Worm (Caenorhabditis elegans) whole organism, young adult: ENCODE data around the gene efn-3.
A peak's percentile ranks its signal among the peaks of the same experiment; 100 is the strongest.

Source experiments
- B0035.1 ChIP-seq: sonication (generic microtip); optimal IDR thresholded peaks from 2 replicates; lab custom pipeline; 2016; ENCODE audit warnings: missing genetic modification characterization, mild to moderate bottlenecking, missing compliant biosample characterization, missing genotype, missing genetic modification reagents
- D2030.7 ChIP-seq: fragments of 200-800 bp; sonication (Bioruptor generic); IDR thresholded peaks from 2 replicates; pipeline ENCODE4 v1.3.6; 2022; ENCODE audit warnings: missing genetic modification reagents, missing genetic modification characterization, missing compliant biosample characterization
- K11D2.4 ChIP-seq: fragments of 200-800 bp; sonication (Bioruptor generic); IDR thresholded peaks from 2 replicates; pipeline ENCODE4 v1.3.6; 2022; ENCODE audit warnings: missing genetic modification reagents, missing genetic modification characterization, missing compliant biosample characterization
- T26A5.8 ChIP-seq: sonication (generic microtip); optimal IDR thresholded peaks from 2 replicates; lab custom pipeline; 2016; ENCODE audit warnings: missing genetic modification characterization, missing compliant biosample characterization
- Y53F4B.3 ChIP-seq: fragments of 200-800 bp; sonication (Bioruptor generic); IDR thresholded peaks from 2 replicates; pipeline ENCODE4 v1.3.6; 2022; ENCODE audit warnings: missing genetic modification reagents, missing genetic modification characterization, missing compliant biosample characterization
- atf-7 ChIP-seq: sonication (generic microtip); optimal IDR thresholded peaks from 2 replicates; lab custom pipeline; 2017; ENCODE audit warnings: mild to moderate bottlenecking, missing genetic modification characterization, missing compliant biosample characterization
- cebp-1 ChIP-seq, 2 experiments: fragments of 200-800 bp in 1 of 2; sonication (Bioruptor generic) in 1 of 2; sonication (generic microtip) in 1 of 2; IDR thresholded peaks in 1 of 2; optimal IDR thresholded peaks in 1 of 2; 2 replicates each; pipeline versions ENCODE4 v1.3.6 to Lab custom; 2017 to 2022; ENCODE audit warnings: missing compliant biosample characterization in 2 of 2, missing genetic modification characterization in 2 of 2, mild to moderate bottlenecking in 1 of 2, missing genetic modification reagents in 1 of 2, moderate library complexity in 1 of 2
- dox-1 ChIP-seq: fragments of 200-800 bp; sonication (Bioruptor generic); IDR thresholded peaks from 2 replicates; pipeline ENCODE4 v1.3.6; 2022; ENCODE audit warnings: missing genetic modification reagents, missing genetic modification characterization, missing compliant biosample characterization
- egl-18 ChIP-seq: fragments of 200-800 bp; sonication (Bioruptor generic); IDR thresholded peaks from 2 replicates; pipeline ENCODE4 v1.3.6; 2022; ENCODE audit warnings: missing genetic modification reagents, missing genetic modification characterization, missing compliant biosample characterization
- egl-44 ChIP-seq: fragments of 200-800 bp; sonication (Bioruptor generic); IDR thresholded peaks from 2 replicates; pipeline ENCODE4 v1.3.6; 2022; ENCODE audit warnings: missing genetic modification reagents, missing genetic modification characterization, missing compliant biosample characterization
- egrh-3 ChIP-seq: fragments of 200-800 bp; sonication (Bioruptor generic); IDR thresholded peaks from 2 replicates; pipeline ENCODE4 v1.3.6; 2022; ENCODE audit warnings: missing genetic modification reagents, missing genetic modification characterization, missing compliant biosample characterization
- lag-1 ChIP-seq: fragments of 200-800 bp; sonication (Bioruptor generic); IDR thresholded peaks from 2 replicates; pipeline ENCODE4 v1.3.6; 2022; ENCODE audit warnings: missing genetic modification reagents, missing genetic modification characterization, missing compliant biosample characterization
- lin-40 ChIP-seq: sonication (generic microtip); optimal IDR thresholded peaks from 2 replicates; lab custom pipeline; 2016; ENCODE audit warnings: missing genetic modification characterization, mild to moderate bottlenecking, missing compliant biosample characterization, missing genotype, missing genetic modification reagents
- lin-54 ChIP-seq: fragments of 200-800 bp; sonication (Bioruptor generic); optimal IDR thresholded peaks from 2 replicates; lab custom pipeline; 2018; ENCODE audit warnings: mild to moderate bottlenecking, missing genetic modification characterization, missing compliant biosample characterization
- lsl-1 ChIP-seq: fragments of 200-800 bp; sonication (Bioruptor generic); optimal IDR thresholded peaks from 2 replicates; lab custom pipeline; 2018; ENCODE audit warnings: mild to moderate bottlenecking, missing genetic modification characterization, moderate library complexity, missing compliant biosample characterization
- nhr-179 ChIP-seq: sonication (generic microtip); optimal IDR thresholded peaks from 2 replicates; lab custom pipeline; 2016; ENCODE audit warnings: mild to moderate bottlenecking, missing genetic modification characterization, missing compliant biosample characterization
- nhr-80 ChIP-seq: sonication (generic microtip); optimal IDR thresholded peaks from 2 replicates; lab custom pipeline; 2016; ENCODE audit warnings: missing genetic modification characterization, missing compliant biosample characterization
- pbrm-1 ChIP-seq: fragments of 200-800 bp; sonication (Bioruptor generic); IDR thresholded peaks from 2 replicates; pipeline ENCODE4 v1.3.6; 2022; ENCODE audit warnings: missing genetic modification reagents, missing genetic modification characterization, missing compliant biosample characterization
- pha-4 ChIP-seq: fragments of 150-350 bp; sonication (generic microtip); optimal IDR thresholded peaks from 2 replicates; lab custom pipeline; 2014; ENCODE audit warnings: missing biosample characterization, missing genetic modification reagents, missing genetic modification characterization
- rpc-1 ChIP-seq, 2 experiments: fragments of 150-350 bp in 1 of 2; sonication (generic microtip) in 1 of 2; optimal IDR thresholded peaks; 2 replicates each; lab custom pipeline; 2014 to 2018; ENCODE audit warnings: missing biosample characterization in 1 of 2, missing genetic modification characterization in 1 of 2, missing genetic modification reagents in 1 of 2, missing genotype in 1 of 2
- sea-2 ChIP-seq: fragments of 200-800 bp; sonication (Bioruptor generic); IDR thresholded peaks from 2 replicates; pipeline ENCODE4 v1.3.6; 2022; ENCODE audit warnings: missing genetic modification characterization, missing compliant biosample characterization
- unc-130 ChIP-seq: sonication (generic microtip); optimal IDR thresholded peaks from 2 replicates; lab custom pipeline; 2016; ENCODE audit warnings: missing genetic modification reagents, missing genetic modification characterization, missing compliant biosample characterization
- zfh-2 ChIP-seq: fragments of 200-800 bp; sonication (Bioruptor generic); conservative IDR thresholded peaks from 2 replicates; pipeline ENCODE4 v1.3.6; 2022; ENCODE audit warnings: missing genetic modification reagents, missing genetic modification characterization, missing compliant biosample characterization
- zim-3 ChIP-seq: sonication (generic microtip); optimal IDR thresholded peaks from 2 replicates; lab custom pipeline; 2017; ENCODE audit warnings: mild to moderate bottlenecking, missing genetic modification characterization, moderate library complexity, missing compliant biosample characterization
- ztf-26 ChIP-seq: sonication (generic microtip); optimal IDR thresholded peaks from 2 replicates; lab custom pipeline; 2017; ENCODE audit warnings: missing genetic modification characterization, missing compliant biosample characterization
- ztf-6 ChIP-seq: fragments of 200-800 bp; sonication (Bioruptor generic); IDR thresholded peaks from 2 replicates; pipeline ENCODE4 v1.3.6; 2022; ENCODE audit warnings: missing genetic modification reagents, missing genetic modification characterization, missing compliant biosample characterization

efn-3 gene

ce11 chrX:13469047-13469633 lies 8.1 kb downstream of the efn-3 start, which contains the start of gene col-184:
Gene col-184, plus strand, starts transcription at chrX:13469455.
- TF ChIP-seq egl-44 = no peak
- TF ChIP-seq lin-40 (tag; lab: Kevin White, UChicago) = peak; percentile 55
- TF ChIP-seq zim-3 (tag; lab: Kevin White, UChicago) = peak; percentile 25
- peak; percentile 50 for TF ChIP-seq ztf-26 (tag; lab: Kevin White, UChicago)
- no peak for TF ChIP-seq B0035.1 (tag; lab: Kevin White, UChicago)
- TF ChIP-seq D2030.7 (GFP tag; lab: Robert Waterston, UW) = no peak

- TF ChIP-seq egrh-3 (peak; percentile 92), egl-18 (GFP tag; lab: Robert Waterston, UW) (no peak), pha-4 (tag; lab: Kevin White, UChicago) (no peak), zfh-2 (GFP tag; lab: Robert Waterston, UW) (peak; percentile 91)
Measured at ce11 chrX:13466926-13467866, 10.1 kb downstream of the efn-3 start, which contains the start of gene col-183. Gene col-183, minus strand, starts transcription at chrX:13467764.

ce11 chrX:13463793-13464192 lies 13.5 kb downstream of the efn-3 start, which contains the start of gene F02D10.2:
Gene F02D10.2, minus strand, starts transcription at chrX:13463893.
- no peak for TF ChIP-seq K11D2.4 (GFP tag; lab: Robert Waterston, UW)
- no peak for TF ChIP-seq nhr-80 (tag; lab: Kevin White, UChicago)
- TF ChIP-seq cebp-1 (GFP tag; IDR thresholded peaks at IDR 0.05; lab: Robert Waterston, UW) = no peak
- no peak for TF ChIP-seq cebp-1 (tag; optimal IDR thresholded peaks at IDR 0.05; lab: Kevin White, UChicago)
- TF ChIP-seq rpc-1 (optimal IDR thresholded peaks at IDR 0.05; lab: Kevin White, UChicago) = no peak
- TF ChIP-seq rpc-1 (tag; optimal IDR thresholded peaks at IDR 0.05; lab: Kevin White, UChicago) = no peak
- TF ChIP-seq sea-2 = no peak
- no peak for TF ChIP-seq T26A5.8 (tag; lab: Kevin White, UChicago)
- no peak for TF ChIP-seq lin-54 (GFP tag; lab: Kevin White, UChicago)
- TF ChIP-seq ztf-26 (tag; lab: Kevin White, UChicago) = no peak
- TF ChIP-seq atf-7 (tag; lab: Kevin White, UChicago) = no peak
- no peak for TF ChIP-seq Y53F4B.3
- no peak for TF ChIP-seq dox-1 (GFP tag; lab: Robert Waterston, UW)
- TF ChIP-seq ztf-6 (GFP tag; lab: Robert Waterston, UW) = no peak
- TF ChIP-seq pbrm-1 (GFP tag; lab: Robert Waterston, UW) = no peak
- TF ChIP-seq lag-1 (GFP tag; lab: Robert Waterston, UW) = no peak
- TF ChIP-seq lsl-1 (GFP tag; lab: Kevin White, UChicago) = no peak

ce11 chrX:13462519-13462918 lies 14.7 kb downstream of the efn-3 start, which contains the start of gene F02D10.3:
Gene F02D10.3, minus strand, starts transcription at chrX:13462619.
- TF ChIP-seq unc-130 (GFP tag; lab: Kevin White, UChicago) = no peak

ce11 chrX:13456442-13456841 lies 20.8 kb downstream of the efn-3 start, which contains the start of gene flr-1:
Gene flr-1, minus strand, starts transcription at chrX:13456542.
- no peak for TF ChIP-seq B0035.1 (tag; lab: Kevin White, UChicago)
- TF ChIP-seq nhr-179 (tag; lab: Kevin White, UChicago) = no peak
- no peak for TF ChIP-seq ztf-26 (tag; lab: Kevin White, UChicago)
